Fruit fly (Drosophila melanogaster) whole organism, pupa: ENCODE measurements around the gene S-Lap4.

Source experiments
- CG10348 ChIP-seq: fragments of 200-800 bp; sonication (Bioruptor generic); IDR thresholded peaks from 2 replicates; pipeline ENCODE4 v1.3.6; 2022; ENCODE audit warnings: missing biosample characterization, missing genetic modification characterization
- CG12605 ChIP-seq: fragments of 200-800 bp; sonication (Bioruptor generic); IDR thresholded peaks from 2 replicates; pipeline ENCODE4 v1.3.6; 2022; ENCODE audit warnings: missing biosample characterization, missing genetic modification characterization
- CG13204 ChIP-seq: fragments of 200-800 bp; sonication (Bioruptor generic); optimal IDR thresholded peaks from 2 replicates; lab custom pipeline; 2018; ENCODE audit warnings: missing biosample characterization, mild to moderate bottlenecking, missing genetic modification characterization, moderate library complexity
- CG14655 ChIP-seq: fragments of 200-800 bp; sonication (Bioruptor generic); optimal IDR thresholded peaks from 3 replicates; lab custom pipeline; 2017; ENCODE audit warnings: mild to moderate bottlenecking, missing biosample characterization, missing genetic modification reagents, missing genetic modification characterization
- CG15710 ChIP-seq: fragments of 200-800 bp; sonication (Bioruptor generic); optimal IDR thresholded peaks from 2 replicates; lab custom pipeline; 2018; ENCODE audit warnings: missing biosample characterization, mild to moderate bottlenecking, missing genetic modification characterization, moderate library complexity
- CG17806 ChIP-seq: fragments of 200-800 bp; sonication (Bioruptor generic); optimal IDR thresholded peaks from 2 replicates; lab custom pipeline; 2018; ENCODE audit warnings: missing biosample characterization, mild to moderate bottlenecking, missing genetic modification characterization, moderate library complexity
- CG32121 ChIP-seq: fragments of 200-800 bp; sonication (Bioruptor generic); IDR thresholded peaks from 2 replicates; pipeline ENCODE4 v1.3.6; 2022; ENCODE audit warnings: missing biosample characterization, missing genetic modification characterization
- CG34367 ChIP-seq: fragments of 200-800 bp; sonication (Bioruptor generic); optimal IDR thresholded peaks from 2 replicates; lab custom pipeline; 2018; ENCODE audit warnings: missing biosample characterization, mild to moderate bottlenecking, missing genetic modification characterization
- CG4496 ChIP-seq: fragments of 200-800 bp; sonication (Bioruptor generic); IDR thresholded peaks from 3 replicates; pipeline ENCODE4 v1.3.6; 2022; ENCODE audit warnings: missing biosample characterization, missing genetic modification characterization
- CG8159 ChIP-seq: fragments of 200-800 bp; sonication (Bioruptor generic); optimal IDR thresholded peaks from 3 replicates; lab custom pipeline; 2018; ENCODE audit warnings: missing biosample characterization, mild to moderate bottlenecking, missing genetic modification characterization, moderate library complexity
- CG8301 ChIP-seq: fragments of 200-800 bp; sonication (Bioruptor generic); optimal IDR thresholded peaks from 2 replicates; lab custom pipeline; 2018; ENCODE audit warnings: missing biosample characterization, mild to moderate bottlenecking, missing genetic modification characterization
- CG9948 ChIP-seq: fragments of 200-800 bp; sonication (Bioruptor generic); optimal IDR thresholded peaks from 2 replicates; lab custom pipeline; 2018; ENCODE audit warnings: missing biosample characterization, mild to moderate bottlenecking, missing genetic modification characterization, moderate library complexity
- D1 ChIP-seq: fragments of 200-800 bp; sonication (Bioruptor generic); optimal IDR thresholded peaks from 2 replicates; lab custom pipeline; 2018; ENCODE audit warnings: missing biosample characterization, mild to moderate bottlenecking, missing genetic modification characterization, moderate library complexity
- EcR ChIP-seq: fragments of 200-800 bp; sonication (Bioruptor generic); optimal IDR thresholded peaks from 3 replicates; lab custom pipeline; 2019; ENCODE audit warnings: missing biosample characterization, missing genetic modification characterization, mild to moderate bottlenecking, moderate library complexity, missing genetic modification reagents
- Ets98B ChIP-seq: fragments of 200-800 bp; sonication (Bioruptor generic); IDR thresholded peaks from 2 replicates; pipeline ENCODE4 v1.3.6; 2022; ENCODE audit warnings: missing biosample characterization, missing genetic modification characterization
- Pif1A ChIP-seq: fragments of 200-800 bp; sonication (Bioruptor generic); optimal IDR thresholded peaks from 3 replicates; lab custom pipeline; 2016; ENCODE audit warnings: missing biosample characterization, missing genetic modification characterization
- Pif1B ChIP-seq: fragments of 200-800 bp; sonication (Bioruptor generic); optimal IDR thresholded peaks from 3 replicates; lab custom pipeline; 2016; ENCODE audit warnings: missing biosample characterization, missing genetic modification characterization
- Snoo ChIP-seq: fragments of 200-800 bp; sonication (Bioruptor generic); optimal IDR thresholded peaks from 3 replicates; lab custom pipeline; 2017; ENCODE audit warnings: missing biosample characterization, mild to moderate bottlenecking, missing genetic modification characterization, inconsistent platforms
- fd96Ca ChIP-seq: fragments of 200-800 bp; sonication (Bioruptor generic); IDR thresholded peaks from 3 replicates; pipeline ENCODE4 v1.3.6; 2022; ENCODE audit warnings: missing biosample characterization, missing genetic modification characterization
- gl ChIP-seq: fragments of 200-800 bp; sonication (Bioruptor generic); optimal IDR thresholded peaks from 2 replicates; lab custom pipeline; 2018; ENCODE audit warnings: missing biosample characterization, mild to moderate bottlenecking, missing genetic modification characterization
- rn ChIP-seq: fragments of 200-800 bp; sonication (Bioruptor generic); IDR thresholded peaks from 2 replicates; pipeline ENCODE4 v1.3.6; 2022; ENCODE audit warnings: missing biosample characterization, missing genetic modification characterization

S-Lap4 gene

dm6 chr3L:10528251-10528650, 37.6 kb downstream of the S-Lap4 start:
- no peak for TF ChIP-seq CG15710 (tag; lab: Kevin White, UChicago)
- TF ChIP-seq fd96Ca (GFP tag; lab: Robert Waterston, UW): no peak
- no peak for TF ChIP-seq Ets98B (GFP tag; lab: Robert Waterston, UW)
- TF ChIP-seq rn (GFP tag; lab: Robert Waterston, UW): no peak
- TF ChIP-seq D1: no peak
- no peak for TF ChIP-seq CG12605 (GFP tag; lab: Robert Waterston, UW)
- TF ChIP-seq Pif1B (GFP tag; lab: Kevin White, UChicago): no peak
- no peak for TF ChIP-seq Pif1A
- TF ChIP-seq CG34367: no peak
- no peak for TF ChIP-seq CG8301 (tag; lab: Kevin White, UChicago)
- TF ChIP-seq CG13204: no peak
- TF ChIP-seq, all 21 proteins: peak for 0

dm6 chr3L:10531059-10531458, 40.4 kb downstream of the S-Lap4 start:
- TF ChIP-seq CG14655 (peak; percentile 64), EcR (peak; percentile 89), fd96Ca (GFP tag; lab: Robert Waterston, UW) (0 out of 3 replicates have a peak, but pooled peaks have one; percentile 15), Ets98B (GFP tag; lab: Robert Waterston, UW) (peak; percentile 45; the same call in 1 of the 2 replicates), CG34367 (no peak), CG8301 (tag; lab: Kevin White, UChicago) (peak; percentile 26), gl (tag; lab: Kevin White, UChicago) (no peak), CG4496 (peak; percentile 48; the same call in 2 of the 3 replicates)

- no peak for TF ChIP-seq CG10348
- TF ChIP-seq Ets98B (GFP tag; lab: Robert Waterston, UW): no peak
- TF ChIP-seq Pif1A: no peak
- TF ChIP-seq CG12605 (GFP tag; lab: Robert Waterston, UW): no peak
- 0 out of 2 replicates have a peak, but pooled peaks have one; percentile 18 for TF ChIP-seq CG32121 (GFP tag; lab: Robert Waterston, UW)
- TF ChIP-seq fd96Ca (GFP tag; lab: Robert Waterston, UW): no peak
- TF ChIP-seq CG4496: no peak
- TF ChIP-seq, all 21 proteins: peak for 1
These were observed 41.4 kb downstream of the S-Lap4 start for dm6 chr3L:10531907-10532581.

DNA sequence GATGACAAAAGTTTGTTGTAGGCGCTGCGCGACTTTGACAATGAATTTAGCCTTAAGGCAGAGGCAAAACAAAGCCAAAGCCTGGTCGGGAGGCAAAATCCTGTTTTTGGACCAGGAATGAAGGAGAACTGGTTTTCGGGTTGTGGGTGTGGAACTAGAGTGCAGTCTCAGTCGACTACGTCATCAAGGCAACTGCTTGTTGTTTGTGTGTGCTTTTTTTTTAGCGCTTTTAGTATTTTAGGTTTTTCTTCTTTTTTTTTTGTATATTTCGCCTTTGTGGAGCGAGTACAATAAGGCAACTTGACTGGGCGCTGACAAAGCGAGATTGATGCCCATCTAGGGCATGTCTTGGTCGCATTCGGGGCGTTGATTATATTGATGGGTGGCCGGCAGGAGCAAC, 43.2 kb downstream of the S-Lap4 start:
- TF ChIP-seq CG8301 (tag; lab: Kevin White, UChicago): no peak
- peak; percentile 17 for TF ChIP-seq CG17806 (tag; lab: Kevin White, UChicago)
- TF ChIP-seq Pif1B (GFP tag; lab: Kevin White, UChicago): peak; percentile 23
- TF ChIP-seq gl (tag; lab: Kevin White, UChicago): peak; percentile 66
- peak; percentile 20 for TF ChIP-seq Pif1A
- peak; percentile 48 for TF ChIP-seq CG15710 (tag; lab: Kevin White, UChicago)
- TF ChIP-seq Snoo: no peak
- peak; percentile 59 for TF ChIP-seq EcR
- TF ChIP-seq fd96Ca (GFP tag; lab: Robert Waterston, UW): 0 out of 3 replicates have a peak, but pooled peaks have one; percentile 7
- TF ChIP-seq CG32121 (GFP tag; lab: Robert Waterston, UW): no peak
- no peak for TF ChIP-seq Ets98B (GFP tag; lab: Robert Waterston, UW)
- TF ChIP-seq rn (GFP tag; lab: Robert Waterston, UW): no peak
- no peak for TF ChIP-seq CG4496
- TF ChIP-seq CG34367: peak; percentile 28
- TF ChIP-seq CG13204: peak; percentile 51
- TF ChIP-seq D1: no peak
- TF ChIP-seq CG10348: no peak
- TF ChIP-seq CG8159 (tag; lab: Kevin White, UChicago): peak; percentile 52
- TF ChIP-seq CG12605 (GFP tag; lab: Robert Waterston, UW): peak; percentile 52
- TF ChIP-seq CG9948: peak; percentile 16
- TF ChIP-seq CG14655: no peak

DNA sequence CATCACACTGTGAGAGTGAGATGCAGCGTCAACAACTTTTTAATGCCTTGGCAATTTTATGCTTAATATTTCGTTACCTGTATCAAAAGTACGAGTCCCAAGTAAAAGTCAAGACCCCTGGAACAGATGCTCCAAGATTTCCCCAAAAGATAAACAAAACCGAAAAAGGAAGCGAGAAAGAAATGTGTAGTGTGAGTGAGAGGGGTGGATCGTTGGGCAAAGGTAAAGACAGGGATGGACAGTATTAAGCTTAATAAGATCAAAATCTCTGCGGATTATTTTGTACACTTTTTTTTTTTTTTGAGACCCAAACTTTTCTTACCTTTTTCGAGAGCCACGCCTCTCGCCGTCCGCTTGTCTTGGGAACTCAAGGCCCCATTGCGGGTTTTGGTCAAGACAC, 44.4 kb downstream of the S-Lap4 start:
- TF ChIP-seq CG14655 (no peak), CG17806 (tag; lab: Kevin White, UChicago) (no peak), CG9948 (no peak), CG8301 (tag; lab: Kevin White, UChicago) (no peak), EcR (no peak), CG32121 (GFP tag; lab: Robert Waterston, UW) (no peak), D1 (no peak)
- TF ChIP-seq, all 21 proteins: peak for 0

dm6 chr3L:10536297-10536696, 45.6 kb downstream of the S-Lap4 start:
- TF ChIP-seq CG8301 (tag; lab: Kevin White, UChicago): no peak
- no peak for TF ChIP-seq CG4496
- peak; percentile 47; the same call in 1 of the 2 replicates for TF ChIP-seq CG32121 (GFP tag; lab: Robert Waterston, UW)
- TF ChIP-seq Ets98B (GFP tag; lab: Robert Waterston, UW): no peak
- TF ChIP-seq rn (GFP tag; lab: Robert Waterston, UW): no peak
- no peak for TF ChIP-seq CG9948
- no peak for TF ChIP-seq CG34367
- no peak for TF ChIP-seq D1

DNA sequence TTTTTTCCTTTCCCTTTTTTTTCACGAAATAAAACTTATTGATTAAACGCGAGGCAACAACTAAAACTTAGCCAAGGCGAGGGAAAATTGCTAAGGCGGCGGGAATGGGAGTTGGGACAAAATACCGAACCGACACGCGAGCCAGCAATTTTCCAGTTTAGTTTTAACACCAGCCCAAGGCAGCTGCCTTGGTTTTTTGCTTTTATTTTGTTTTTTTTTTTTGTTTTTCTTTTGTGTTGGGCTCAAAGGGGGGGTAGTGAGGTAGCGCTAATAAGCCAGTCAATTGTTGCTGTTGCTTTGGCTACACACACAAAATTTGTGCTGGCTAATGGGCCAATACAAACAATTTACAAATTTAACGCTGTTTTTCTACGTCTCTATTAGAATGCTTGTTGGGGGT, 47.6 kb downstream of the S-Lap4 start:
- TF ChIP-seq fd96Ca (GFP tag; lab: Robert Waterston, UW) (no peak), CG13204 (no peak), CG12605 (GFP tag; lab: Robert Waterston, UW) (peak; percentile 51; the same call in 1 of the 2 replicates), CG8301 (tag; lab: Kevin White, UChicago) (no peak), CG15710 (tag; lab: Kevin White, UChicago) (no peak), D1 (no peak), CG32121 (GFP tag; lab: Robert Waterston, UW) (peak; percentile 71), CG4496 (peak; percentile 52; the same call in 1 of the 3 replicates)
